Fruit fly (Drosophila melanogaster): ENCODE results near the gene CG7168.

The CG7168 gene

dm6 chr3R:18185385-18185784 is 40.5 kb downstream of the CG7168 start, which contains the start of the genes Arp5 and CG7208 (continued):
- TF ChIP-seq CG5245 (GFP tag; optimal IDR thresholded peaks at IDR 0.05), result peak; percentile 14
- TF ChIP-seq Med (GFP tag), result peak; percentile 88
- peak; percentile 81 for TF ChIP-seq CG3847 (GFP tag; IDR thresholded peaks at IDR 0.05)
- peak; percentile 39; the same call in 1 of the 3 replicates for TF ChIP-seq zfh1 (GFP tag; IDR thresholded peaks at IDR 0.05)
- 0 out of 2 replicates have a peak, but pooled peaks have one; percentile 13 for TF ChIP-seq wor (GFP tag; IDR thresholded peaks at IDR 0.05)
- TF ChIP-seq Dref (GFP tag; IDR thresholded peaks at IDR 0.05), result no peak
- TF ChIP-seq CG1233 (GFP tag; optimal IDR thresholded peaks at IDR 0.05), result peak; percentile 64
- TF ChIP-seq CG3407 (GFP tag; optimal IDR thresholded peaks at IDR 0.05), result peak; percentile 30
- TF ChIP-seq BEAF-32 (GFP tag; optimal IDR thresholded peaks at IDR 0.05), result peak; percentile 41
- TF ChIP-seq danr (GFP tag; IDR thresholded peaks at IDR 0.05), result 0 out of 2 replicates have a peak, but pooled peaks have one; percentile 10
- no peak for TF ChIP-seq usp (GFP tag; optimal IDR thresholded peaks at IDR 0.05)
- TF ChIP-seq CG8924 (tag; optimal IDR thresholded peaks at IDR 0.05), result peak; percentile 65
- no peak for TF ChIP-seq fd102C (GFP tag; optimal IDR thresholded peaks at IDR 0.05)
- TF ChIP-seq gro (GFP tag; optimal IDR thresholded peaks at IDR 0.05), result peak; percentile 47
- no peak for TF ChIP-seq CG43689 (GFP tag; IDR thresholded peaks at IDR 0.05)
- no peak for TF ChIP-seq dati (GFP tag; IDR thresholded peaks at IDR 0.05)
- TF ChIP-seq CG11093 (GFP tag; IDR thresholded peaks at IDR 0.05), result no peak
- peak; percentile 75 for TF ChIP-seq ind (GFP tag; optimal IDR thresholded peaks at IDR 0.05)
- TF ChIP-seq CG2875 (GFP tag; optimal IDR thresholded peaks at IDR 0.05), result no peak
- TF ChIP-seq CG7839 (tag; optimal IDR thresholded peaks at IDR 0.05), result no peak
- peak; percentile 86 for TF ChIP-seq CG12659 (GFP tag; optimal IDR thresholded peaks at IDR 0.05)
- peak; percentile 72 to 85 for TF ChIP-seq dpn (GFP tag; optimal IDR thresholded peaks at IDR 0.05)
- TF ChIP-seq fd96Cb (tag; optimal IDR thresholded peaks at IDR 0.05), result peak; percentile 62
- TF ChIP-seq Atf6 (GFP tag; IDR thresholded peaks at IDR 0.05), result peak; percentile 56; the same call in 1 of the 2 replicates
- TF ChIP-seq tll (GFP tag; optimal IDR thresholded peaks at IDR 0.05), result no peak
- no peak for TF ChIP-seq Dip2 (GFP tag; IDR thresholded peaks at IDR 0.05)
- TF ChIP-seq pita (GFP tag; optimal IDR thresholded peaks at IDR 0.05), result no peak
- TF ChIP-seq zfh2 (GFP tag; optimal IDR thresholded peaks at IDR 0.05), result peak; percentile 63
- TF ChIP-seq shn (GFP tag; optimal IDR thresholded peaks at IDR 0.05), result no peak
- TF ChIP-seq Bgb (GFP tag; IDR thresholded peaks at IDR 0.05; ENCODE audit: partially characterized antibody), result no peak
- TF ChIP-seq disco-r (GFP tag; optimal IDR thresholded peaks at IDR 0.05), result peak; percentile 11
- no peak for TF ChIP-seq MTF-1 (GFP tag; optimal IDR thresholded peaks at IDR 0.05; ENCODE audit: borderline replicate concordance)
- TF ChIP-seq CG7745 (tag; optimal IDR thresholded peaks at IDR 0.05), result no peak
- peak; percentile 65 for TF ChIP-seq Nf-YC (tag; optimal IDR thresholded peaks at IDR 0.05)
- peak; percentile 64 for TF ChIP-seq Sox100B (GFP tag; optimal IDR thresholded peaks at IDR 0.05)
- TF ChIP-seq CG2889 (GFP tag; IDR thresholded peaks at IDR 0.05), result 0 out of 3 replicates have a peak, but pooled peaks have one; percentile 22
- TF ChIP-seq emc (GFP tag; optimal IDR thresholded peaks at IDR 0.05), result no peak
- peak; percentile 84 for TF ChIP-seq CG30403 (GFP tag; optimal IDR thresholded peaks at IDR 0.05)
- TF ChIP-seq CG34224 (GFP tag; IDR thresholded peaks at IDR 0.05; ENCODE audit: partially characterized antibody), result no peak; the same call in 2 of the 3 replicates
- TF ChIP-seq CG12219 (GFP tag; optimal IDR thresholded peaks at IDR 0.05), result peak; percentile 7
- peak; percentile 66 to 98 for TF ChIP-seq Pdp1 (GFP tag; optimal IDR thresholded peaks at IDR 0.05)
- no peak for TF ChIP-seq CG30020 (tag; optimal IDR thresholded peaks at IDR 0.05)
- peak; percentile 11 for TF ChIP-seq Mes4 (GFP tag; optimal IDR thresholded peaks at IDR 0.05)
- TF ChIP-seq Opbp (GFP tag; IDR thresholded peaks at IDR 0.05; ENCODE audit: partially characterized antibody), result no peak
- TF ChIP-seq Stat92E (GFP tag; optimal IDR thresholded peaks at IDR 0.05), result no peak
- TF ChIP-seq CG10543 (GFP tag; optimal IDR thresholded peaks at IDR 0.05), result peak; percentile 63
- peak; percentile 40; the same call in 1 of the 2 replicates for TF ChIP-seq Scr (GFP tag; IDR thresholded peaks at IDR 0.05; ENCODE audit: partially characterized antibody)
- peak; percentile 49 for TF ChIP-seq CG4328 (GFP tag; optimal IDR thresholded peaks at IDR 0.05)
- no peak for TF ChIP-seq onecut (GFP tag; IDR thresholded peaks at IDR 0.05)

Data from whole organism, embryonic.